Fruit fly (Drosophila melanogaster) whole organism: Measurements from ENCODE around the gene mtrm.

Experiments
- CG8478 ChIP-seq: fragments of >200 bp; optimal IDR thresholded peaks from 2 replicates; lab custom pipeline; 2018; ENCODE audit warnings: inconsistent platforms
- Dll ChIP-seq: fragments of >200 bp; optimal IDR thresholded peaks from 2 replicates; lab custom pipeline; 2017
- EcR ChIP-seq, 2 experiments: fragments of >200 bp; optimal IDR thresholded peaks; 2 replicates each; lab custom pipeline; 2017; ENCODE audit warnings: missing biosample characterization in 2 of 2, missing genetic modification characterization in 2 of 2, missing genetic modification reagents in 2 of 2
- pan ChIP-seq: fragments of >200 bp; optimal IDR thresholded peaks from 2 replicates; lab custom pipeline; 2017
- psq ChIP-seq: fragments of >200 bp; optimal IDR thresholded peaks from 2 replicates; lab custom pipeline; 2017
- usp ChIP-seq: fragments of >200 bp; optimal IDR thresholded peaks from 2 replicates; lab custom pipeline; 2017; ENCODE audit warnings: missing biosample characterization, missing genetic modification characterization, mixed read lengths

Gene mtrm

DNA sequence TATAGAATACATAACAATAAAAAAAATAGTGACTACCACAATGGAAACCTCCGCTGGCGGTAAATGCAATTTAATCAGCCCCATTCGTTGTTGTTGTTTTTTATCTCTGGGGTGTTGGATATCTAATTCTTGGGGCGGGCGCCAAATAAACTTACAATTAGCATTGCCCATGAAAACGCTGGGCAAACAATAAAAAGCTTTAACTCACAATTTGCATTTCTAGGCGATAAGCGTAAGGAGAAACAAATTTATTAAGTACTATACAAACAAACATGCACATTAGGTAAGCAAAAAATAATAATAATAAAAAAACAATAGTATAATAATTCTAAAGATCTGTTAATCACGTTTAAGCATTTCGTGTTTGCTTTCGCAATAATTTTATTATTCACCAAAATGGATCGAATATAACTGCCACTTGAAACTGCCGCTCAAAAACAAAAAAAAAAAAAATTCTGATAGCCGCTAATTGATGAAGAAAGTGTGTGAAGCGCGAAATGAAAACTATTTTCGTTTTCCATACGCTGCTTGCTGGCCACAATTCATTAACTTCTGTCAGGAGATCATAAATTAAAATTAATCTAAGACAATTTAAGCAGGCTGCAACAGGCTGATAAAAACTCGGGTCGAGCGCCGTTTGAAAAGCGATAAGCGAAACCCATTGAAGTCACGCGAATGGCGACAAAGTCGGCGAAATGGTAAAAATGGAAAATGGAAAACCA is 35.1 kb downstream of the mtrm start:
- TF ChIP-seq Dll (lab: Kevin White, UChicago): no peak
- no peak for TF ChIP-seq psq (lab: Kevin White, UChicago)
- no peak for TF ChIP-seq EcR (GFP tag; optimal IDR thresholded peaks at IDR 0.05; lab: Kevin White, UChicago)
- TF ChIP-seq pan (lab: Kevin White, UChicago): no peak
- TF ChIP-seq CG8478 (lab: Kevin White, UChicago): no peak

DNA sequence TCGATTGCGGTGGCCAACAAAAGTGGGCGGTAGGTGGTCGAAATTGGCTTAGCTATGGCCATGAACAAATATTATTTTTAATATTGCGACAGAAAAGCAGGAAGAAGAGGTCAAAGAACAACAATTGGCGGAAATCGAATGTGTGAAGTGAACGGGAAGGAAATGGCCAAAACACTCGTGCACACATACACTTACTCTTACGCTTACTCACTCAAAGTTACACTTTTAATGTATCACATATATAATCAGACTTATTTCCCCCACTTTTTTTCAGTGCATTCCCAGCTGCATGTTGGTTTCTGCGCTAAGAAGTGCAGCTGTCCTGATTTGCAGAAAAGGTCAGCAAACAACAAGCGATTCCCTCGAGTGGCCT is 35.7 kb downstream of the mtrm start:
- TF ChIP-seq CG8478 (lab: Kevin White, UChicago) (no peak), psq (lab: Kevin White, UChicago) (no peak), usp (no peak), EcR (GFP tag; optimal IDR thresholded peaks at IDR 0.05; lab: Kevin White, UChicago) (no peak), pan (lab: Kevin White, UChicago) (no peak), Dll (lab: Kevin White, UChicago) (no peak)

DNA sequence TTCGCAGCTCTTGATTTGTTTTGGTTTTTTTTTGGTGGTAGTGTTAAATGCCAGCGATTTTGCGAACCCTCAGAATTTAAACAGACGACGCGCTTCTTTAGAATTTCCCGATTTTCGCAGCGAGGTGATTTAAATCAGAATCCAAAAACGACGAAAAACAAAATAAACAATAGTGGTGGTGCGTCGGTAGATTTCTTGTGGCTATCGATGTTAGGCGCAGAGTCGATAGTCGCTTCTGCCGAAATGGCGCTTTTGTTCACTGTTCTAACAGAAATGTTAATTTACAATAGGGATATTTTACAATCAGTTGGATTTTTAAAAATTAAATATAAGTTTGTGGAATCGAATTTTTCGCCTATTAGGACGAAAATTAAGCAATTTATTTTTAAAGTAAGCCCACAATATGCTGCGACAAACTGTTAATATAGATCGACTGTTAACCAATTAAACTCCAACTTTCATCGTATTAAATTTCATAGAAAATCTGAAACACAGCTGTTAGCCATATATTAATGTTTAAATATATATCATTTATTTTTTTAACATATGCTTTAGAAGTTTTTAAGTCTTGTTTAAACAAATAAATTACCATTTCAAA is 36.5 kb downstream of the mtrm start, which contains the start of gene CG6983:
Gene CG6983 (minus strand): TSS at position 176 of the 598 bp plus-strand sequence.
- TF ChIP-seq EcR (GFP tag; optimal IDR thresholded peaks at IDR 0.05; lab: Kevin White, UChicago): no peak
- no peak for TF ChIP-seq psq (lab: Kevin White, UChicago)
- no peak for TF ChIP-seq pan (lab: Kevin White, UChicago)
- TF ChIP-seq usp: no peak
- no peak for TF ChIP-seq Dll (lab: Kevin White, UChicago)
- no peak for TF ChIP-seq CG8478 (lab: Kevin White, UChicago)

DNA sequence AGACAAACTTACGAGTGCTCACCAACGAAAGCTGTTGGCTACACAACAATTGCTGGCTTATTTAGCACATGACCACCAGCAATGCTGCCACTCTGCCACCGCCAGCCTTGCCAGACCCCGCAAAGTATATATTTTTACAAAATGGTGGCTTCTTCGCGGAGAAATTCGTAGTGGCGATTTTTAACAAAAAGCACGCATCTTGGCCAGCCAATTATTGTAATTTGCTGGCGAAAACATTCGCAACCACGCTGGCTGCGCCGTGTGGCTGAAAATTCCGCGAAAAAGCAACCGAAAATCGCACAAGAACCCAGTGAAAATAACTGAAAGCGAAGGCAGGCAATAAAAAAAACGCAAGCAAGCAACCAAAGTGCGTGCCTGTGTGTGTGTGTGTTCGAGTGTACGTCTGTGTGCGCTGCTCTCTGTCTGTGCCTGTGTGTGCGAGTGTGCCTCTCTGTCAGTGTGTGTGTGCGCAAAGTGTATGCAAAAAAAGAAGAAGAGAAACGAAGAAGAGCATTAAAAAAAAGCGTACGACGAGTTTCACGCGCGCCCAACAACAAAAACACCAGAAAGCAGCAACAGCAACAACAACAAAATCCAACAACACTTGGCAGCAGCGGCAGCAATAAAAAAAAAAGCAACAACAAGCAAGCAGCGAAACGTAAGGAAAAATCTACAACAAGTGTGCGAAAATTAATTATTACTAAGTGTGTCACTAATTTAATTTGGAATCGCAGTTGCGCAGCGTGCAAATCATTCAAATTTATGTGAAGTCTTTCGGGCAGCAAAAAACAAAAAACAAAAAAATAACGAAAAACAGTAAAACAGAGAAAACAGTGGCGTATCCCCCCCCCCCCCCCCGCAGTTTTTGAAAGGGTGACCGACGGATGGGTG is 37.2 kb downstream of the mtrm start, which contains the start of gene Gug:
Gene Gug (plus strand): TSS at position 123 of the 891 bp plus-strand sequence.
- TF ChIP-seq psq (lab: Kevin White, UChicago) (no peak), pan (lab: Kevin White, UChicago) (no peak), usp (no peak), Dll (lab: Kevin White, UChicago) (no peak), CG8478 (lab: Kevin White, UChicago) (no peak), EcR (GFP tag; optimal IDR thresholded peaks at IDR 0.05; lab: Kevin White, UChicago) (no peak)

DNA sequence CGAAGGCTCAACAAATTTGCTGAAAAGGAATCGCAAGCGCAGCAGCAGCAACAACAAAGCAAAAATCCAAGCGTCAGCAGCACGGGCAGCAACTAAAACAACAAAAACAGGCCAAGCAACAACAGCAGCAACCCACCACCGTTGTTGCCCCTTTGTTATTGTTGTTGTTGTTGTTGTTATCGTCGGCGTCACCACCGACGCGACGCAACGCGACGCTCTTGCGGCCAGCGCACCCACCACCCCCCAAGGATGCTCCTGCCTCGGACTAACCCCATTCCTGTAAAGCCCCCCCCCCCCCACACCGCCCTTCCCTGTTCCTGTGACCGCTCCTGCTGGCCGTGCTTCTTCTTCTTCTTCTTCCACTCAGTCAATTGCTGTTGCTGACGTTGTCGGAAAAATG is 37.9 kb downstream of the mtrm start:
- TF ChIP-seq usp (no peak), psq (lab: Kevin White, UChicago) (no peak), EcR (GFP tag; optimal IDR thresholded peaks at IDR 0.05; lab: Kevin White, UChicago) (no peak), Dll (lab: Kevin White, UChicago) (no peak), CG8478 (lab: Kevin White, UChicago) (no peak), pan (lab: Kevin White, UChicago) (no peak)

DNA sequence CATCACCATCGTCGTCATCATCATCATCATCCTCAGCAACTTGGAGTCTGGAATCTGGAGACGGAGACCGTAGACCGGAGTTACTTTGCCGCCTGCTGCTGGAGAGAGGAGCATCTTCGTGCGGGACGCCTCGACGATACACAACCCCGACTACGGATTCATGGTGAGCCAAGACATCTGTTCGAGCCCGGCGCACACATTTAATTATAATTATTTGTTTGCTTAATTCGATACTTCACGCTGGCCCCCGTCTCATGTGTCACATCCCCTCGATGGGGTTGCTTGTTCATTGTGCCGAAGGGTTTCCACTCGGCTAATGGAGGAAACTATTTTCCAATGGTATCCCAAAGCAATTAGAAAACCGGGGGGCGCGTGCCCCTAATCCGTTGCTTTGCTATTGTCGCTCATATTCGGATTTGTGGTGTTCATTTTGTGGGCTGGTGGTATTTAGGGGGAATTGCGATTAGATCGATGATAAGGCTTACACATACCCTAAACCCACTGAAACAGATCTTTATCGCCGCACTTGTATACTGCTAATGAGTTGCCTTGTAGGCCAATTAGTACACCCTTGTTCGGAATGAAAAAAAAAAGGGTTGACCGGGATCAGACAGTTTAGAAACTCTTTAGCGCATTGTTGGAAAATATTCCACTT is 39.3 kb downstream of the mtrm start:
- TF ChIP-seq Dll (lab: Kevin White, UChicago) (no peak), pan (lab: Kevin White, UChicago) (no peak), usp (no peak), EcR (GFP tag; optimal IDR thresholded peaks at IDR 0.05; lab: Kevin White, UChicago) (no peak), CG8478 (lab: Kevin White, UChicago) (no peak), psq (lab: Kevin White, UChicago) (no peak)

DNA sequence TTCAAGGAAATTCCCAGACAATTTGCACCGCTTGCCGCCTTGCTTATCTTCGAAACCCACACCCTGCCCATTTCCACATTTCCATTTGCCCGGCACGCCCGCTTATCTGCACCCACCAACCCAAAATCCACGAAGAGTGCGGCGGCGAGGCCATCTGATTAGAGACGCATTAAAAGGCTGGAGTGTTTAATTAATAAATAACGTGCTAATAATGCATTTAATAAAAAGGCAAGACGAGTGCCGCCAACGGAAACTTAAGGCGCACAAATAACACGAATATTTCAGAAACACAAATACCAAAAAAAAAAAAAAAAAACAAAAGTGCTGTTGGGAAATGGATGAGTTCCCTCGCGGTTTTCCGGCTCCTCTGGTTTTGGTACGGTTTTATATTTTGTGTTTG is 40.2 kb downstream of the mtrm start:
- TF ChIP-seq psq (lab: Kevin White, UChicago): no peak
- TF ChIP-seq Dll (lab: Kevin White, UChicago): no peak
- TF ChIP-seq EcR (GFP tag; optimal IDR thresholded peaks at IDR 0.05; lab: Kevin White, UChicago): no peak
- TF ChIP-seq CG8478 (lab: Kevin White, UChicago): no peak
- TF ChIP-seq pan (lab: Kevin White, UChicago): no peak
- no peak for TF ChIP-seq usp

DNA sequence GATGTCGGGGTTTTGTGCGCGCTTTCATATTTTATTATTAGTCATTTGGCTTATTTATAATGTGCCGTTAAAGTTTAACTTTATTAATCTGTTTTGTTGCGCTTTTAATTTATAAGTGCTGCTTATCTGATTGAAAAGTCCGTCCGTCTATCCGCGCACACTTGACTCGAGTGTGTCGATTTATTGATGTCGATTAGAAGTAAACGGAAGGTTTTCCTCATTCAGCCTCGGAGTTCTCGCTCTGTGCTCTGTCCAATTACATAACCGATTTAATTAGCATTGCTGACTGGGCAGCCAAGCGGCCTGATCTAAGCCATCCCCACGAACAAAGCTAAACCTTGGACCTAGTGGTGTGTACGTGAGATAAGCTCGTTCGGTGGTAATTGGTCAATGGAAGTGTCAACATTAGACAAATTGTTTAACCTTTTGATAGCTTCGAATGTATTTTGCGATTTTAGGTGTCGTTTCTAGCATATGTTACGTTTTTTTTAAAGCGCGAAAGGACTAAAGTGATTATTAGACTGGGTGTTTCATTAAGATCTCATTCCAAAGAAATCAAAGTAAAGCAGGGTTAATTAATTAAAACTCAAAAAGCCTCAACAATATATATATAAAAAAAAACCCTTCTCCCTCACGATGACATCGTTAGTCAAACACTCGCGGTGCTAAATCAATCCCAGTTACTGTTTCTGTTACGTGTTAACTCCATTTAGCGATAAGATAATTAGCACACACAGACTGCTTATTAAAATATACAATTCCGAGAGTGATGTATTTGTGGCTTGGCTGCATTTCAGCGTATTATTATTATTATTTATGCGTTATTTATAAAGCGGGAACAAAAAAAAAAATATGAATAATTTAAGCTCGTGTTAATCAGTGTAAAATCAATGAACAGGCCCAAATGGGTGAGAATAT is 40.9 kb downstream of the mtrm start:
- no peak for TF ChIP-seq usp
- no peak for TF ChIP-seq CG8478 (lab: Kevin White, UChicago)
- no peak for TF ChIP-seq EcR (GFP tag; optimal IDR thresholded peaks at IDR 0.05; lab: Kevin White, UChicago)
- no peak for TF ChIP-seq Dll (lab: Kevin White, UChicago)
- TF ChIP-seq psq (lab: Kevin White, UChicago): no peak
- TF ChIP-seq pan (lab: Kevin White, UChicago): no peak

DNA sequence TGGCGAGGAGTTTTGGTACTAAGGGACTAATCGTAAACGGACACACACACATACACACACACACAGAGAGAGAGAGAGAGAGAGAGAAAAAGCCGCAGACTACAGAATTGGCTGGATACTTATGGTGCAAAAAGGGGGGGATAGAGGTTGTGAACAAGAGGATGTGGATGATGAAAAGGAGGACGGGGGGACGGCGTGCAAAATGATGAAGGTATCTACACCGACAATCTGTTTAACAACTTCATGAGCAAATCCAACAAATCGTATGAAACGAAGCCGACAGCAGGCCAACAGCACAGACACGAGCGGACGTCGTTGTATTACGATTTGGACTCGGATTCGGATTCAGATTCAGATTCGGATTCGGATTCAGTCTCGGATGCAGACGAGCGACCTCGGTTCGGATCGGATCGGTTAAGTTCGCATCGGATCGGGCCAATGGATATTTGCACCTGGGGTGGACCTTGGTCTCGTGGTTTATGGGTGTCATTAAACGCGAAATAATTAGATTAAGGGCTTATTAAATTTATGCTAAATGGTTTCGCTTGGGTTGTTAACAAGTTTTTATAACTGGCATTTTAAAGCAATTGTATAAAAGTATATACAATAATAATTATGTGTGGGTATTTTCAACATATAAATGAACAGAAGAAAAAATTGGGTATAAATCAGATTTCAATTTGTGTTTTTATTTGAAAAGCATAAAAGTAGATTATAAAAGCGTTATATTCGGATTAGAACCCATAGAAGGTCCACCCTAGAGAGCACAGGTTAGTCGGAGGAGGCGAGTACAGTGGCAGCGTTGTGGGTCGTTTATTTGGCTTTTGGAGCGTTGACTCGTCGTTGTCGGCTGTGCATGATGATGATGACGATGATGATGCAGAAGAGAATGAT is 42.5 kb downstream of the mtrm start:
- peak; percentile 9 for TF ChIP-seq CG8478 (lab: Kevin White, UChicago)
- no peak for TF ChIP-seq usp
- TF ChIP-seq pan (lab: Kevin White, UChicago): no peak
- peak in 1 of 2 experiments; percentile 19 for TF ChIP-seq EcR (GFP tag; optimal IDR thresholded peaks at IDR 0.05; lab: Kevin White, UChicago)
- TF ChIP-seq psq (lab: Kevin White, UChicago): no peak
